Worm (Caenorhabditis elegans) whole organism, late embryonic: ENCODE data around the gene F13A2.5.

Experiments used
- C08G9.2 ChIP-seq: sonication (generic microtip); optimal IDR thresholded peaks from 2 replicates; lab custom pipeline; 2016; ENCODE audit warnings: mild to moderate bottlenecking, missing genetic modification characterization, moderate library complexity, missing compliant biosample characterization
- F13H6.1 ChIP-seq: sonication (generic microtip); optimal IDR thresholded peaks from 2 replicates; lab custom pipeline; 2016; ENCODE audit warnings: missing genetic modification characterization, missing compliant biosample characterization
- K02D7.2 ChIP-seq: sonication (generic microtip); optimal IDR thresholded peaks from 2 replicates; lab custom pipeline; 2017; ENCODE audit warnings: mild to moderate bottlenecking, missing genetic modification characterization, missing compliant biosample characterization
- Y22D7AL.16 ChIP-seq: sonication (generic microtip); optimal IDR thresholded peaks from 2 replicates; lab custom pipeline; 2016; ENCODE audit warnings: missing genetic modification characterization, missing compliant biosample characterization
- ahr-1 ChIP-seq: sonication (generic microtip); optimal IDR thresholded peaks from 2 replicates; lab custom pipeline; 2016; ENCODE audit warnings: missing genetic modification characterization, missing compliant biosample characterization
- ceh-19 ChIP-seq: fragments of 200-800 bp; sonication (Bioruptor generic); optimal IDR thresholded peaks from 2 replicates; lab custom pipeline; 2018; ENCODE audit warnings: mild to moderate bottlenecking, missing genetic modification characterization, missing compliant biosample characterization
- ceh-2 ChIP-seq: sonication (generic microtip); optimal IDR thresholded peaks from 2 replicates; lab custom pipeline; 2016; ENCODE audit warnings: missing genotype, missing genetic modification characterization, missing compliant biosample characterization
- ceh-45 ChIP-seq: fragments of 200-800 bp; sonication (Bioruptor generic); IDR thresholded peaks from 2 replicates; pipeline ENCODE4 v1.3.6; 2022; ENCODE audit warnings: missing genetic modification reagents, missing genetic modification characterization, missing compliant biosample characterization
- ceh-48 ChIP-seq: sonication (generic microtip); optimal IDR thresholded peaks from 2 replicates; lab custom pipeline; 2016; ENCODE audit warnings: missing genetic modification characterization, inconsistent platforms, missing compliant biosample characterization
- ceh-6 ChIP-seq: fragments of 200-800 bp; sonication (Bioruptor generic); optimal IDR thresholded peaks from 2 replicates; lab custom pipeline; 2018; ENCODE audit warnings: mild to moderate bottlenecking, missing genetic modification characterization, missing compliant biosample characterization
- dmd-4 ChIP-seq: sonication (generic microtip); optimal IDR thresholded peaks from 2 replicates; lab custom pipeline; 2016; ENCODE audit warnings: borderline replicate concordance, missing genetic modification characterization, missing compliant biosample characterization
- elt-2 ChIP-seq: sonication (generic microtip); optimal IDR thresholded peaks from 2 replicates; lab custom pipeline; 2016; ENCODE audit warnings: missing genetic modification reagents, missing genetic modification characterization, missing compliant biosample characterization
- hlh-15 ChIP-seq: sonication (generic microtip); optimal IDR thresholded peaks from 2 replicates; lab custom pipeline; 2016; ENCODE audit warnings: missing genetic modification characterization, missing compliant biosample characterization
- hlh-30 ChIP-seq: sonication (generic microtip); optimal IDR thresholded peaks from 2 replicates; lab custom pipeline; 2017; ENCODE audit warnings: antibody characterized with exemption, missing genetic modification characterization, missing compliant biosample characterization; ENCODE audit not compliant: insufficient read depth
- hlh-6 ChIP-seq: sonication (generic microtip); optimal IDR thresholded peaks from 2 replicates; lab custom pipeline; 2016; ENCODE audit warnings: missing genotype, missing genetic modification characterization, missing compliant biosample characterization
- lim-6 ChIP-seq: sonication (generic microtip); optimal IDR thresholded peaks from 2 replicates; lab custom pipeline; 2016; ENCODE audit warnings: missing genetic modification characterization, missing compliant biosample characterization
- madf-2 ChIP-seq: sonication (generic microtip); optimal IDR thresholded peaks from 2 replicates; lab custom pipeline; 2017; ENCODE audit warnings: missing genetic modification characterization, missing compliant biosample characterization
- nhr-11 ChIP-seq: fragments of 150-350 bp; optimal IDR thresholded peaks from 2 replicates; lab custom pipeline; 2014; ENCODE audit warnings: missing biosample characterization, missing genetic modification characterization
- nhr-232 ChIP-seq: sonication (generic microtip); optimal IDR thresholded peaks from 2 replicates; lab custom pipeline; 2016; ENCODE audit warnings: missing genetic modification characterization, missing compliant biosample characterization
- odd-2 ChIP-seq: sonication (generic microtip); optimal IDR thresholded peaks from 2 replicates; lab custom pipeline; 2017; ENCODE audit warnings: antibody characterized with exemption, mild to moderate bottlenecking, missing genetic modification characterization, missing compliant biosample characterization
- pag-3 ChIP-seq: sonication (generic microtip); optimal IDR thresholded peaks from 2 replicates; lab custom pipeline; 2016; ENCODE audit warnings: missing compliant biosample characterization, missing genetic modification characterization, borderline replicate concordance
- pax-1 ChIP-seq: fragments of 150-350 bp; optimal IDR thresholded peaks from 2 replicates; lab custom pipeline; 2014; ENCODE audit warnings: missing biosample characterization, missing genetic modification characterization
- pha-2 ChIP-seq: sonication (generic microtip); optimal IDR thresholded peaks from 2 replicates; lab custom pipeline; 2017; ENCODE audit warnings: mild to moderate bottlenecking, missing genetic modification characterization, missing compliant biosample characterization
- ref-2 ChIP-seq: sonication (generic microtip); optimal IDR thresholded peaks from 2 replicates; lab custom pipeline; 2016; ENCODE audit warnings: missing genetic modification characterization, missing compliant biosample characterization
- rnt-1 ChIP-seq: sonication (generic microtip); optimal IDR thresholded peaks from 2 replicates; lab custom pipeline; 2016; ENCODE audit warnings: missing genetic modification characterization, missing compliant biosample characterization
- sdc-2 ChIP-seq: sonication (generic microtip); optimal IDR thresholded peaks from 2 replicates; lab custom pipeline; 2016; ENCODE audit warnings: missing genotype, missing genetic modification characterization, missing compliant biosample characterization
- sox-2 ChIP-seq: fragments of 200-800 bp; sonication (Bioruptor generic); IDR thresholded peaks from 2 replicates; pipeline ENCODE4 v1.3.6; 2022; ENCODE audit warnings: missing genetic modification reagents, missing genetic modification characterization, missing compliant biosample characterization
- sox-4 ChIP-seq: sonication (generic microtip); optimal IDR thresholded peaks from 2 replicates; lab custom pipeline; 2017; ENCODE audit warnings: mild to moderate bottlenecking, missing genetic modification characterization, inconsistent platforms, missing compliant biosample characterization
- tbx-2 ChIP-seq: sonication (generic microtip); optimal IDR thresholded peaks from 2 replicates; lab custom pipeline; 2016; ENCODE audit warnings: missing genetic modification characterization, missing compliant biosample characterization
- tbx-7 ChIP-seq: sonication (generic microtip); optimal IDR thresholded peaks from 2 replicates; lab custom pipeline; 2016; ENCODE audit warnings: missing genotype, missing genetic modification characterization, missing compliant biosample characterization
- ttx-3 ChIP-seq: sonication (generic microtip); optimal IDR thresholded peaks from 2 replicates; lab custom pipeline; 2016; ENCODE audit warnings: missing genetic modification reagents, missing genetic modification characterization, missing compliant biosample characterization
- unc-42 ChIP-seq: sonication (generic microtip); optimal IDR thresholded peaks from 2 replicates; lab custom pipeline; 2016; ENCODE audit warnings: missing genotype, missing genetic modification characterization, missing compliant biosample characterization
- unc-86 ChIP-seq: sonication (generic microtip); optimal IDR thresholded peaks from 2 replicates; lab custom pipeline; 2016; ENCODE audit warnings: missing genetic modification characterization, missing compliant biosample characterization
- zip-5 ChIP-seq: sonication (generic microtip); optimal IDR thresholded peaks from 2 replicates; lab custom pipeline; 2016; ENCODE audit warnings: missing genetic modification characterization, missing compliant biosample characterization
- ztf-16 ChIP-seq: sonication (generic microtip); optimal IDR thresholded peaks from 2 replicates; lab custom pipeline; 2017; ENCODE audit warnings: missing genetic modification characterization, missing compliant biosample characterization

F13A2.5 gene

ce11 chrV:4447637-4448036, 45.9 kb upstream of the F13A2.5 start:
- no peak for TF ChIP-seq unc-86 (tag; lab: Kevin White, UChicago)
- no peak for TF ChIP-seq Y22D7AL.16 (tag; lab: Kevin White, UChicago)
- TF ChIP-seq madf-2 (tag; lab: Kevin White, UChicago): no peak
- no peak for TF ChIP-seq sdc-2 (tag; lab: Kevin White, UChicago)
- TF ChIP-seq C08G9.2 (tag; lab: Kevin White, UChicago): no peak
- TF ChIP-seq ceh-6 (GFP tag; lab: Kevin White, UChicago): no peak
- TF ChIP-seq ceh-45 (GFP tag; lab: Robert Waterston, UW): no peak
- no peak for TF ChIP-seq sox-2 (GFP tag; lab: Robert Waterston, UW)
- TF ChIP-seq ref-2 (tag; lab: Kevin White, UChicago): no peak
- no peak for TF ChIP-seq ceh-48 (tag; lab: Kevin White, UChicago)
- TF ChIP-seq tbx-7 (tag; lab: Kevin White, UChicago): no peak
- TF ChIP-seq hlh-30: no peak
- no peak for TF ChIP-seq ztf-16 (tag; lab: Kevin White, UChicago)
- TF ChIP-seq K02D7.2 (tag; lab: Kevin White, UChicago): no peak
- TF ChIP-seq sox-4: no peak
- no peak for TF ChIP-seq ahr-1
- no peak for TF ChIP-seq ttx-3 (tag; lab: Kevin White, UChicago)

- TF ChIP-seq hlh-6 (no peak), tbx-7 (tag; lab: Kevin White, UChicago) (no peak), F13H6.1 (tag; lab: Kevin White, UChicago) (no peak)
Observed at ce11 chrV:4442749-4443381, 41.1 kb upstream of the F13A2.5 start, which contains the start of gene rft-1. Gene rft-1 (minus strand): TSS chrV:4443223.

ce11 chrV:4437215-4437614, 35.5 kb upstream of the F13A2.5 start:
- TF ChIP-seq ceh-19 (no peak), ztf-16 (tag; lab: Kevin White, UChicago) (no peak), ceh-48 (tag; lab: Kevin White, UChicago) (no peak), nhr-11 (tag; lab: Kevin White, UChicago) (no peak), pax-1 (tag; lab: Kevin White, UChicago) (no peak)

- TF ChIP-seq ceh-45 (GFP tag; lab: Robert Waterston, UW) (no peak), pha-2 (tag; lab: Kevin White, UChicago) (no peak), dmd-4 (peak; percentile 39), tbx-7 (tag; lab: Kevin White, UChicago) (no peak), sdc-2 (tag; lab: Kevin White, UChicago) (no peak), hlh-15 (no peak), rnt-1 (no peak)
- TF ChIP-seq, all 69 proteins: peak for 1
Observed at ce11 chrV:4435411-4435981, 33.7 kb upstream of the F13A2.5 start, which contains the start of gene Y47D7A.13. Gene Y47D7A.13 (minus strand): TSS chrV:4435927.

- TF ChIP-seq sox-4 (no peak), ceh-2 (tag; lab: Kevin White, UChicago) (no peak), pax-1 (tag; lab: Kevin White, UChicago) (no peak), lim-6 (tag; lab: Kevin White, UChicago) (no peak), zip-5 (tag; lab: Kevin White, UChicago) (no peak), pag-3 (no peak), F13H6.1 (tag; lab: Kevin White, UChicago) (no peak)
Observed at ce11 chrV:4432783-4433237, 31.0 kb upstream of the F13A2.5 start, which contains the start of gene Y47D7A.15. Gene Y47D7A.15 (minus strand): TSS chrV:4433187.

- TF ChIP-seq madf-2 (tag; lab: Kevin White, UChicago) (no peak), unc-42 (tag; lab: Kevin White, UChicago) (no peak), odd-2 (tag; lab: Kevin White, UChicago) (no peak), nhr-232 (tag; lab: Kevin White, UChicago) (no peak), elt-2 (tag; lab: Kevin White, UChicago) (no peak), tbx-2 (tag; lab: Kevin White, UChicago) (no peak)
Observed at ce11 chrV:4429576-4429975, 27.8 kb upstream of the F13A2.5 start, which contains the start of gene Y47D7A.12. Gene Y47D7A.12 (minus strand): TSS chrV:4429676.
